Worm (Caenorhabditis elegans) whole organism, L4 larva: ENCODE data around the gene dsb-2.

Experiments used
- ZK546.5 ChIP-seq, 2 experiments: sonication (generic microtip); optimal IDR thresholded peaks; 2 replicates each; lab custom pipeline; 2017; ENCODE audit warnings: missing biosample characterization in 2 of 2, missing genetic modification characterization in 2 of 2
- aly-2 ChIP-seq: sonication (generic microtip); optimal IDR thresholded peaks from 2 replicates; lab custom pipeline; 2018; ENCODE audit warnings: missing biosample characterization, missing genetic modification characterization
- arid-1 ChIP-seq: fragments of 200-800 bp; sonication (Bioruptor generic); conservative IDR thresholded peaks from 2 replicates; pipeline ENCODE4 v1.3.6; 2022; ENCODE audit warnings: missing genetic modification reagents, missing genetic modification characterization, missing compliant biosample characterization
- dmd-6 ChIP-seq: fragments of 200-800 bp; sonication (Bioruptor generic); IDR thresholded peaks from 2 replicates; pipeline ENCODE4 v1.3.6; 2022; ENCODE audit warnings: missing genetic modification reagents, missing genetic modification characterization, missing compliant biosample characterization
- dve-1 ChIP-seq: sonication (generic microtip); optimal IDR thresholded peaks from 2 replicates; lab custom pipeline; 2017; ENCODE audit warnings: antibody characterized with exemption, mild to moderate bottlenecking, missing genetic modification characterization, missing compliant biosample characterization; ENCODE audit not compliant: insufficient read depth
- fos-1 ChIP-seq: fragments of 150-350 bp; optimal IDR thresholded peaks from 2 replicates; lab custom pipeline; 2014; ENCODE audit warnings: missing biosample characterization, missing genetic modification characterization
- nhr-11 ChIP-seq: fragments of 150-350 bp; optimal IDR thresholded peaks from 2 replicates; lab custom pipeline; 2014; ENCODE audit warnings: missing biosample characterization, missing genetic modification characterization
- nhr-42 ChIP-seq: fragments of 200-800 bp; sonication (Bioruptor generic); IDR thresholded peaks from 2 replicates; pipeline ENCODE4 v1.3.6; 2022; ENCODE audit warnings: missing genetic modification characterization, missing compliant biosample characterization
- nhr-76 ChIP-seq: fragments of 150-350 bp; optimal IDR thresholded peaks from 2 replicates; lab custom pipeline; 2014; ENCODE audit warnings: missing biosample characterization, missing genetic modification characterization
- pqm-1 ChIP-seq: sonication (generic microtip); optimal IDR thresholded peaks from 2 replicates; lab custom pipeline; 2017; ENCODE audit warnings: missing biosample characterization, missing genetic modification characterization
- saeg-2 ChIP-seq: fragments of 200-800 bp; sonication (Bioruptor generic); IDR thresholded peaks from 2 replicates; pipeline ENCODE4 v1.3.6; 2022; ENCODE audit warnings: missing genetic modification reagents, missing genetic modification characterization, missing compliant biosample characterization
- unc-130 ChIP-seq: sonication (generic microtip); optimal IDR thresholded peaks from 2 replicates; lab custom pipeline; 2016; ENCODE audit warnings: missing genetic modification reagents, missing genetic modification characterization, missing compliant biosample characterization
- zag-1 ChIP-seq: fragments of 150-350 bp; optimal IDR thresholded peaks from 2 replicates; lab custom pipeline; 2014; ENCODE audit warnings: missing biosample characterization, missing genetic modification characterization
- ztf-11 ChIP-seq: fragments of 150-350 bp; optimal IDR thresholded peaks from 2 replicates; lab custom pipeline; 2014; ENCODE audit warnings: missing biosample characterization, missing genetic modification characterization

ce11 chrII:14427714-14428113 is 16.8 kb downstream of the dsb-2 start:
- TF ChIP-seq zag-1 (tag; lab: Kevin White, UChicago) (no peak), pqm-1 (no peak), fos-1 (tag; lab: Kevin White, UChicago) (no peak), dmd-6 (GFP tag; lab: Robert Waterston, UW) (no peak), ZK546.5 (tag; optimal IDR thresholded peaks at IDR 0.05; lab: Kevin White, UChicago) (no peak), dve-1 (tag; lab: Kevin White, UChicago) (no peak), arid-1 (GFP tag; lab: Robert Waterston, UW) (no peak), ztf-11 (tag; lab: Kevin White, UChicago) (no peak), aly-2 (tag; lab: Kevin White, UChicago) (no peak), saeg-2 (no peak), nhr-11 (tag; lab: Kevin White, UChicago) (no peak), nhr-76 (tag; lab: Kevin White, UChicago) (no peak), nhr-42 (GFP tag; lab: Robert Waterston, UW) (no peak), unc-130 (GFP tag; lab: Kevin White, UChicago) (no peak)
